Fruit fly (Drosophila melanogaster): ENCODE measurements around the gene CG3708.

Gene CG3708

DNA sequence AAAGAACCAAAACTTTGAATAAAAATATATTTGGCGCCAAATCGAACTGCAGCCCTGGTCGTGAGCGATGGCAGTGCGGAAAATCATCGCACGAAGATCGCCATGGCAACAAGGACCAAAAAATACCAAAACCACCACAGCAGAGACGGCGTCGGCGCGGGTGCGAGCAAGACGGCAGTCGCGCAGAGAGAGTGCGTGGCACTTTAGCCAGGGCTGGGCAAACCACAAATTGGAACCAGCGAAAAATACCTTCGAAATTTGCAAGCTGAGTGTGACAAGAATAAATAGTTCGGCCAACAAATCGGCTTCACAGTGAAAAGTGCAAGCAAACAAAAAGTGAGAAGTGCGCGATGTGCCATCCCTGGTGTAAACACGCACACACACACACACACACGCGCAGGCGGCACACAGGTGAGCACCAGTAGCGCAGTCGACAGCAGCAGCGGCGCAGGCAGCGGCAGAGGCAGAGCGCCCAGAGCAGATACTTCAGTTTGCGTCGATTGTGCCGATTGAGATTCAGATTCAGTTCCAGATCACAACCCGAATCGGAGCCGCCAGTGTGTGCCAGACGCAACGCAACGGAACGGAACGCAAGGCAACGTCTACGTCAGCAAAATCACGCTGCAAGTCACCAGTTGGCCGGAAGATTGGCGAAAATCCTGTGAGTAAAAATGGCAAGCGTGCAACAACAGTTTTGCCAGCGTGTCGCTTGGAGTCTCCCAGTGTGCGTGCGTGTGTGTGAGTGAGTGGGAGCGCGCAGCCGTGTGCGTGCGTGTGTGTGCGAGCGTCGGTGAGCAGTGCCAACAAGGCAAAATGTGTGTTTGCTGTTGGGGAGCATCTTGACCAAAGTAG, 5.4 kb upstream of the CG3708 start, which contains the start of gene TRAM (continued):
- TF ChIP-seq lmd (GFP tag; IDR thresholded peaks at IDR 0.05) (peak; percentile 99), CG3163 (GFP tag; optimal IDR thresholded peaks at IDR 0.05) (peak; percentile 91), exex (tag; optimal IDR thresholded peaks at IDR 0.05) (peak; percentile 84), CG33557 (GFP tag; optimal IDR thresholded peaks at IDR 0.05) (peak; percentile 98), unc-4 (GFP tag; IDR thresholded peaks at IDR 0.05; ENCODE audit: partially characterized antibody) (peak; percentile 82), Oaz (GFP tag; IDR thresholded peaks at IDR 0.05) (peak; percentile 98), CG13287 (GFP tag; IDR thresholded peaks at IDR 0.05; ENCODE audit: partially characterized antibody) (peak; percentile 81), CG6254 (GFP tag; optimal IDR thresholded peaks at IDR 0.05) (peak; percentile 94), jigr1 (GFP tag; IDR thresholded peaks at IDR 0.05) (peak; percentile 96), Gug (GFP tag; IDR thresholded peaks at IDR 0.05) (peak; percentile 99), CG15514 (GFP tag; optimal IDR thresholded peaks at IDR 0.05) (peak; percentile 98), Poxn (GFP tag; IDR thresholded peaks at IDR 0.05) (peak; percentile 98), CG8765 (GFP tag; IDR thresholded peaks at IDR 0.05) (peak; percentile 98), D (optimal IDR thresholded peaks at IDR 0.05) (no peak), D (GFP tag; optimal IDR thresholded peaks at IDR 0.05) (peak; percentile 98), bigmax (GFP tag; optimal IDR thresholded peaks at IDR 0.05) (peak; percentile 40), CG13424 (tag; optimal IDR thresholded peaks at IDR 0.05) (peak; percentile 98), phol (tag; optimal IDR thresholded peaks at IDR 0.05) (peak; percentile 97), Neu2 (GFP tag; optimal IDR thresholded peaks at IDR 0.05; ENCODE audit: borderline replicate concordance) (peak; percentile 92), NC2β (GFP tag; optimal IDR thresholded peaks at IDR 0.05) (peak; percentile 95), CG14860 (GFP tag; IDR thresholded peaks at IDR 0.05; ENCODE audit: partially characterized antibody) (peak; percentile 55; the same call in 2 of the 3 replicates), Lim3 (GFP tag; IDR thresholded peaks at IDR 0.05) (peak; percentile 94), chm (GFP tag; IDR thresholded peaks at IDR 0.05) (peak; percentile 99), Oli (tag; optimal IDR thresholded peaks at IDR 0.05) (peak; percentile 98), CG17802 (tag; optimal IDR thresholded peaks at IDR 0.05) (peak; percentile 89), aop (GFP tag; IDR thresholded peaks at IDR 0.05) (peak; percentile 97), Dip3 (GFP tag; optimal IDR thresholded peaks at IDR 0.05) (peak; percentile 97), sisA (GFP tag; IDR thresholded peaks at IDR 0.05) (peak; percentile 99), CG1647 (GFP tag; optimal IDR thresholded peaks at IDR 0.05) (peak; percentile 95), CG10267 (tag; optimal IDR thresholded peaks at IDR 0.05) (peak; percentile 91), cas (GFP tag; IDR thresholded peaks at IDR 0.05) (peak; percentile 97), PHDP (tag; optimal IDR thresholded peaks at IDR 0.05) (peak; percentile 98), HLH3B (GFP tag; IDR thresholded peaks at IDR 0.05) (peak; percentile 98), CG30431 (GFP tag; optimal IDR thresholded peaks at IDR 0.05) (peak; percentile 98), pho (GFP tag; optimal IDR thresholded peaks at IDR 0.05) (peak; percentile 98), Dbx (GFP tag; IDR thresholded peaks at IDR 0.05) (peak; percentile 99), zen (tag; optimal IDR thresholded peaks at IDR 0.05) (peak; percentile 95), cg (GFP tag; optimal IDR thresholded peaks at IDR 0.05) (peak; percentile 95), Fer3 (tag; optimal IDR thresholded peaks at IDR 0.05) (peak; percentile 97), slp2 (GFP tag; optimal IDR thresholded peaks at IDR 0.05) (peak; percentile 98), ssp (GFP tag; IDR thresholded peaks at IDR 0.05) (peak; percentile 94), dm (GFP tag; optimal IDR thresholded peaks at IDR 0.05) (peak; percentile 98), Abd-B (GFP tag; optimal IDR thresholded peaks at IDR 0.05) (peak; percentile 97), CG10321 (GFP tag; IDR thresholded peaks at IDR 0.05) (peak; percentile 91), CG18599 (GFP tag; optimal IDR thresholded peaks at IDR 0.05) (peak; percentile 99), Jarid2 (GFP tag; optimal IDR thresholded peaks at IDR 0.05) (peak; percentile 85), CG15479 (GFP tag; optimal IDR thresholded peaks at IDR 0.05) (peak; percentile 68), crp (GFP tag; optimal IDR thresholded peaks at IDR 0.05) (peak in 1 of 2 experiments; percentile 76)
